Worm (Caenorhabditis elegans): ENCODE results near the gene utx-1.
"Not testable (repeated sequence)": the region's sequence is repeated elsewhere in the genome, so short reads cannot be mapped to it uniquely, and the experiment has no call there.

The utx-1 gene

DNA sequence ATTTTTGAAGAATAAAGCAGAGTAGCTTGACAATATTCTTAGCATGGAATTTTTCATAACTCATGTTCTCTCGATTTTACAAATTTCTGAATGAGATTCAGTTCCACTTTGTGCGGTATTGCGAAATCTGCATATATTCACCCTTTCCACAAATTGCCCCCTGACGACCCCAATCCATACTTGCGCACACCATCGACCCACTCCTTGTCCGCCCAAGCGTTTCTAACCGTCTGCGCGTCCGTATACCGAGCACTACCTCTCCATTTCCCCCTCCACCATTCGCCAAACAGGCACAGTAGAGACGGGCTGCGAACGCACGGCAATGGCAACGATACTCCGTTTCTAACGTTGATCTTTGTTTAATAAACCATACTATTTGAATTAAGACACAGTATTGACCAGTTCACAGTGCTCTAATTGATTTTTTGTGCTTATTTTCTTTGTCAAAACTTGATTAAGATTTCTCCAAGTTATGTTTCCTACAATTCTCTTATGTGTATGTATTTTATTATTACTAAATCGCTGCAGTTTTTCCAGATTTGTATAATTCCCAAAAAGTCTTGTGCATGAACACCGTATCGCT lies at the start of gene utx-1:
TSS of gene utx-1 (plus strand) at position 533 of the 583 bp plus-strand sequence.
- TF ChIP-seq unc-62 (GFP tag; optimal IDR thresholded peaks at IDR 0.05) = no peak

- no peak for TF ChIP-seq unc-62 (GFP tag; optimal IDR thresholded peaks at IDR 0.05)
Observed at ce11 chrX:8507576-8507975, 49.4 kb upstream of the utx-1 start, which contains the start of gene H03E18.1. Gene H03E18.1, plus strand, starts transcription at chrX:8507876.

DNA sequence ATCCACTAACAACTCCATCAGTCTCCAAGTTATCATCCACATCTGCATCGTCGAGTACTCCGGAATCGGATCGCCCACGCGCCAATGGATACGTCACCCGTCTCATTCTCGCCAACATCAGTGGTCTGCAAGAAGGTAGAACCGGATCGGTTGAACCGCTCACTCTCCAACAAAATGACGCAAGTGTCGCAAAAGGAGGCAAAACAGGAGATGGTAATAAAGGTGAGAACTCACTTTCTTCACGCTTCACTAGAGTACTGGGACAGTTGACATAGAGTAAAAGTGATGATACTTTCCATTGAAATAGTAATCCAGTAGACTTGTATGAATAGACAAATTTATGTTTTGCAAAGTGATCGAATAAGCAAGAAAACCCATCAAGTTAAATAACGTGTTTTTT lies 47.9 kb upstream of the utx-1 start:
- no peak for TF ChIP-seq unc-62 (GFP tag; optimal IDR thresholded peaks at IDR 0.05)

DNA sequence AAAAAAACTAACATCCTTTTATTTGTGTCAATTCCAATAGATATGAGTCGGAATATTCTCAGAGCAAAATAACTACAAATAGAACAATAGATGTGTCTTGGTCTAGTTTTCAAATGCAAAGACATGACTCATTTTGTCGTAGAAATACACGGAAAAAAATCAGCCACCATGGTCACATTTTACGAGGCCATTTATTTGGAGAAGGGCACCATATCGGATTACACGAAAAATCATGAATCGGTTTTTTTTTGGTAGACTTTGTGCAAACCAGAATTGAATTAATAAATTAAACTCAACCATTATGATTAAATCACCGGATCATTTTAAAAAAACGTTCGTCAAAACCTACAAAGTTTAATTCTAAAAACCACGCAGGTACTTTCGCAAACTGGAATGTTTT lies 36.5 kb upstream of the utx-1 start, which contains the start of gene H03E18.2:
TSS of gene H03E18.2 (minus strand) at position 101 of the 400 bp plus-strand sequence.
- TF ChIP-seq unc-62 (GFP tag; optimal IDR thresholded peaks at IDR 0.05) = no peak

DNA sequence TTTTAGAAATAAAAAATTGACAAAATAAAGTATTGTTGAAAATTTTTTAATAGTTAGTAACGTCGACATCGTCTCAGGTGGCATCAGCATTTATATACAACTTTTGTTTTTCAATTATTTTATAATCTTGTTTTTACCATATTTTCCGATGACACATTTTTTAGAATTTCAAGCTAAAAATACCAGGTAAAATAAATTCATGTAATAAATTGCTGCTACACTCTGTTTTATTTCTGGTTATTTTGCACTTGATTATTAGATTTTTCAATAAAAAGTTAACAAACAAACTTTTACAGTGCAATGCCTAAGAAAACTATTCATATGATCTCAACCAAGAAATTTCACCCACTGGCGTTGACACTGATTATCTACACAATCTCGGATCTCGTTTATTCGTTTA lies 35.3 kb upstream of the utx-1 start, which contains the start of gene C03G5.14:
TSS of gene C03G5.14 (plus strand) at position 301 of the 400 bp plus-strand sequence.
- TF ChIP-seq unc-62 (GFP tag; optimal IDR thresholded peaks at IDR 0.05) = no peak

ce11 chrX:8523000-8523399 lies 33.9 kb upstream of the utx-1 start:
- TF ChIP-seq unc-62 (GFP tag; optimal IDR thresholded peaks at IDR 0.05) = no peak

DNA sequence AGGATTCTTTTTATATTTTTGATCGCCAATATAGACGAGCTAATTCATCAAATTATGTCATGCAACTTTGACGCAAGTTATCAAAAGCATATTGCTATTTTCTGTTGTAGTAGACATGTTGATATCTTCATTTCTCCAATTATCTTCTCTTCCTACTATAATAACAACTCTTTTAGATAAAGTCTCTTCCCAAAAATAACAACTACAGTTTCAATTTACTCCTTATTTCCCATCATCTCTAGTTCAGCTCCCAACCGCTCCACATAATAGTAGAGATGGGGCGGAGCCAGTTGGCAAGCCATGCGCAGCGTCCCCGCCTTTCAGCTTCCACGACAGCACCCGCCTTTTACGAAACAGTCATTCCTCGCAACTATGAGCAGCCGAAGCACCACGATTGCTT lies 29.0 kb upstream of the utx-1 start, which contains the start of gene flp-5:
TSS of gene flp-5 (plus strand) at position 301 of the 400 bp plus-strand sequence.
- TF ChIP-seq unc-62 (GFP tag; optimal IDR thresholded peaks at IDR 0.05) = no peak

DNA sequence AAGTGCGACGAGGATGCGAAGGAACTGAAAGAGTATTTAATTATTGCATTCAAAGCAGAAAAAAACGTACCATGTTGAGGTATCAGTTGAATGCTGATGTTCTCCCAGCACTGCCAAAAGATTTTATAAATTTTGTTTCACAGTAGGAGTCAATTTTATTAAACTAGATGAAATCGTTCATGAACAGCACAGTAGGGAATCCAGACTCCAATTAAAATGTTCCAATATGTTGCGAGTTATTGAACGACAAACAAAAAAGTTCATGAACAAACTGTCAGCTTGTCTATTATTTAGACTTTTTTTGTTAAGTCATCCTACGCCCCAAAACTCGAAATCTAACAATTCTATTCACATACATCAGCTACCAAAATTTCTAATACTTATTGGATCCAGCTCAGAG lies 21.9 kb upstream of the utx-1 start, which contains the start of gene nspc-1:
TSS of gene nspc-1 (minus strand) at position 101 of the 400 bp plus-strand sequence.
- not testable (repeated sequence) for TF ChIP-seq unc-62 (GFP tag; optimal IDR thresholded peaks at IDR 0.05)

ce11 chrX:8536791-8537190 lies 20.2 kb upstream of the utx-1 start, which contains the start of gene nspc-3:
Gene nspc-3, plus strand, starts transcription at chrX:8537091.
- no peak for TF ChIP-seq unc-62 (GFP tag; optimal IDR thresholded peaks at IDR 0.05)

DNA sequence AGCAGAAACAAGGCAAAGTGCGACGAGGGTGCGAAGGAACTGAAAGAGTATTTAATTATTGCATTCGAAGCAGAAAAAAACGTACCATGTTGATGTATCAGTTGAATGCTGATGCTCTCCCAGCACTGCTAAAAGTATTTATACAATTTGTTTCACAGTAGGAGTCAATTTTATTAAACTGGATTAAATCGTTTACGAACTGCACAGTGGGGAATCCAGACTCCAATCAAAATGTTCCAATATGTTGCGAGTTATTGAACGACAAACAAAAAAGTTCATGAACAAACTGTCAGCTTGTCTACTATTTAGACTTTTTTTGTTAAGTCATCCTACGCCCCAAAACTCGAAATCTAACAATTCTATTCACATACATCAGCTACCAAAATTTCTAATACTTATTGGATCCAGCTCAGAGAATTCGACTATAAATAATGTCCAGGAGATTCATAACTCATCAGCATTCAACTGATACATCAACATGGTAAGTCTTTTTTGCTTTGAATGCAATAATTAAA lies 18.6 kb upstream of the utx-1 start, which contains the start of the genes nspc-4 and nspc-5:
TSS of gene nspc-4 (minus strand) at position 101 of the 515 bp plus-strand sequence.
TSS of gene nspc-5 (plus strand) at position 465 of the 515 bp plus-strand sequence.
- not testable (repeated sequence) for TF ChIP-seq unc-62 (GFP tag; optimal IDR thresholded peaks at IDR 0.05)

DNA sequence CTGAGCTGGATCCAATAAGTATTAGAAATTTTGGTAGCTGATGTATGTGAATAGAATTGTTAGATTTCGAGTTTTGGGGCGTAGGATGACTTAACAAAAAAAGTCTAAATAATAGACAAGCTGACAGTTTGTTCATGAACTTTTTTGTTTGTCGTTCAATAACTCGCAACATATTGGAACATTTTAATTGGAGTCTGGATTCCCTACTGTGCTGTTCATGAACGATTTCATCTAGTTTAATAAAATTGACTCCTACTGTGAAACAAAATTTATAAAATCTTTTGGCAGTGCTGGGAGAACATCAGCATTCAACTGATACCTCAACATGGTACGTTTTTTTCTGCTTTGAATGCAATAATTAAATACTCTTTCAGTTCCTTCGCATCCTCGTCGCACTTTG lies 15.4 kb upstream of the utx-1 start, which contains the start of gene nspc-7:
TSS of gene nspc-7 (plus strand) at position 301 of the 400 bp plus-strand sequence.
- not testable (repeated sequence) for TF ChIP-seq unc-62 (GFP tag; optimal IDR thresholded peaks at IDR 0.05)

DNA sequence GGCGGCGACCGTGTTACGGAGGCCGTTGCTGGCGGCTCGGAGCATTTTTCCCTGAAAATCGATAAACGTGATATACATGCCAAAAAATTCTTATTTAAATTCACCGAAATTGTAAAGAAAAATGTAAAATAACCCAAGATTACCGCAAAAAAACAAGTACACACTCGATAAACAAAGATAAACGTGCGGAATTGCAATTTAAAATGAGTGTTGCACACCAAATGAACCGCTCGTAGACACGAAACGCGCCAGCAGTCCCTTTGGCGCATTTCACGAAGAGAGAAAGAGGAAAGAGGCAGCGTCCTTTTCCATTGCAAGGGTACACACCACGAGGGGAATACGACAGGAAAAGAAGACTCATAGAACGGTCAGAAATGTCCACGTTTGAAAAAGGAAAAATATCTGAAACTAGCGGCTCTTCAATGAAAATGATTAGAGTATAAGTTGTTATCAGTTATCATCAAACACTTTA lies 10.9 kb upstream of the utx-1 start, which contains the start of gene sdha-1:
TSS of gene sdha-1 (minus strand) at position 51 of the 472 bp plus-strand sequence.
- TF ChIP-seq unc-62 (GFP tag; optimal IDR thresholded peaks at IDR 0.05) = no peak

- no peak for TF ChIP-seq unc-62 (GFP tag; optimal IDR thresholded peaks at IDR 0.05)
Observed at ce11 chrX:8549026-8549425, 7.9 kb upstream of the utx-1 start, which contains the start of gene D2021.4. Gene D2021.4, minus strand, starts transcription at chrX:8549073.

- TF ChIP-seq unc-62 (GFP tag; optimal IDR thresholded peaks at IDR 0.05) = no peak
Observed at ce11 chrX:8550099-8550498, 6.8 kb upstream of the utx-1 start.

DNA sequence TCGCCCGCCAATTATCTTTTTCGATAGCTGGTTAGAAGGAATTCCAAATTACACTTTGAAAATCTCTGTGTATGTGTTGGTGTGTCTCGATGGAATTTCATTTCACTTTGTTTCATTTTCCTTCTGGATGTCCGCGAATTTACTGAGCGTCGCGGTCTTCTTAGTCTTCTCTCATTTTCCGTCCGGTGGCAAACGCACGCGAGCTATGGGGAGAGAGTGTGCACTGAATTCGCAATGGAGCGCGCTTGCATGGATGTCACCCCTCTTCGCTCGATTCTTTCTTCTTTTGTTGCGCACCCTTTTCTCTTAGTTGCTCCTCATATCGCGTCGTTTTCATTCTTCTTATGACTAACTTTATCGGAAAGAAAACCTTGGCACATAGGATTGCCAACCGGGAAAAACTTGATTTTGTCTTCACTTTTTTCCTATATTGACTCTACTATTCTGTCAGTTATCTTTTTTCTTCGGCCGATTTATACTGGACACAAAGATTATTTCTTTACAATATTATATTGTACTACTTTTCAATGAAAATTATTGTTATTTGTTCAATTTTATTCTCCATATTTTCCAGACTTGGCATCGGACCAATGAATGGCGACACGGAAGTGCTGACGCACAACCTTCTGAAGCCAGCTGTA lies 5.1 kb upstream of the utx-1 start, which contains the start of gene dhhc-14:
TSS of gene dhhc-14 (plus strand) at position 591 of the 641 bp plus-strand sequence.
- TF ChIP-seq unc-62 (GFP tag; optimal IDR thresholded peaks at IDR 0.05) = no peak

DNA sequence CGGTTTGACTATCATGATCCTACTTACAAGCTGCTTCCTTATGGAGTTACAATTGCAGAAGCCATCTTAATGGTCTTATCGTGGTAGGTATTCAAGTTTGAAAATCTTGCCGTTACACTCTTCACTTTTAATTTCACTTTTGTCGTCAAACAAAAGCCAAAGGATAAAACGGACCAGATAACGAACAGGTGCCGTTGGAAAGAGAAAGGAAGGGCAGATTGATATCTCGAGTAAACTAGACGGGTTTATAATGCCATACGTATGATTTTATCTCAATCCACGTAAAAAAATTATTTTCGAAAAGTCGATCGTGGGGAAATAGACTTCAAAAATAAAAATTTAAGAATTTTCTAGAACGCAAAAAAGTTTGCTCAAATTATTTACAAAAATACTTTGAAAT lies 2.9 kb upstream of the utx-1 start:
- TF ChIP-seq unc-62 (GFP tag; optimal IDR thresholded peaks at IDR 0.05) = no peak

Data from whole organism, dauer.